Fruit fly (Drosophila melanogaster): ENCODE measurements around the gene Rnf11.
A peak's percentile ranks its signal among the peaks of the same experiment; 100 is the strongest.

The Rnf11 gene

dm6 chr4:307931-308330 is 6.8 kb upstream of the Rnf11 start, which contains the start of gene Rad23 (continued):
- TF ChIP-seq CG3838 (GFP tag; optimal IDR thresholded peaks at IDR 0.05) (no peak), CG8924 (tag; optimal IDR thresholded peaks at IDR 0.05) (peak; percentile 54), CG6654 (GFP tag; optimal IDR thresholded peaks at IDR 0.05) (no peak), E2f1 (GFP tag; IDR thresholded peaks at IDR 0.05) (no peak), CG15601 (tag; optimal IDR thresholded peaks at IDR 0.05) (peak; percentile 32), Antp (GFP tag; optimal IDR thresholded peaks at IDR 0.05) (no peak), MBD-R2 (GFP tag; IDR thresholded peaks at IDR 0.05) (no peak; the same call in 1 of the 2 replicates), cad (GFP tag; optimal IDR thresholded peaks at IDR 0.05) (no peak), ranshi (GFP tag; IDR thresholded peaks at IDR 0.05) (no peak), MESR4 (GFP tag; optimal IDR thresholded peaks at IDR 0.05) (peak; percentile 90), TFAM (GFP tag; optimal IDR thresholded peaks at IDR 0.05) (no peak), grn (GFP tag; optimal IDR thresholded peaks at IDR 0.05) (no peak), vnd (GFP tag; IDR thresholded peaks at IDR 0.05; ENCODE audit: partially characterized antibody) (no peak), Stat92E (GFP tag; optimal IDR thresholded peaks at IDR 0.05) (peak in 1 of 3 experiments; percentile 19), Oli (tag; optimal IDR thresholded peaks at IDR 0.05) (no peak), Gug (GFP tag; IDR thresholded peaks at IDR 0.05) (no peak), BtbVII (GFP tag; optimal IDR thresholded peaks at IDR 0.05) (no peak), CG8765 (GFP tag; IDR thresholded peaks at IDR 0.05) (no peak), CG14710 (tag; optimal IDR thresholded peaks at IDR 0.05) (peak; percentile 61), disco-r (GFP tag; optimal IDR thresholded peaks at IDR 0.05) (no peak), CG10274 (GFP tag; optimal IDR thresholded peaks at IDR 0.05) (no peak), gfzf (GFP tag; optimal IDR thresholded peaks at IDR 0.05) (peak; percentile 80), CG9215 (GFP tag; IDR thresholded peaks at IDR 0.05) (no peak), CG11695 (GFP tag; IDR thresholded peaks at IDR 0.05) (no peak), nom (GFP tag; optimal IDR thresholded peaks at IDR 0.05) (peak; percentile 50), lab (GFP tag; optimal IDR thresholded peaks at IDR 0.05) (no peak), Xbp1 (GFP tag; optimal IDR thresholded peaks at IDR 0.05) (peak; percentile 30), Spps (tag; optimal IDR thresholded peaks at IDR 0.05) (peak; percentile 16), schlank (tag; optimal IDR thresholded peaks at IDR 0.05) (no peak), insv (GFP tag; optimal IDR thresholded peaks at IDR 0.05) (no peak), Nf-YC (tag; optimal IDR thresholded peaks at IDR 0.05) (peak; percentile 36), CG10565 (GFP tag; optimal IDR thresholded peaks at IDR 0.05) (no peak), CG10321 (GFP tag; IDR thresholded peaks at IDR 0.05) (no peak), fd64A (GFP tag; optimal IDR thresholded peaks at IDR 0.05) (no peak), Hr39 (optimal IDR thresholded peaks at IDR 0.05) (no peak), gsb (GFP tag; IDR thresholded peaks at IDR 0.05) (no peak), CG31365 (tag; optimal IDR thresholded peaks at IDR 0.05) (no peak), CG16863 (GFP tag; optimal IDR thresholded peaks at IDR 0.05) (no peak), ara (GFP tag; IDR thresholded peaks at IDR 0.05) (no peak), Chrac-16 (GFP tag; optimal IDR thresholded peaks at IDR 0.05) (no peak), tll (GFP tag; optimal IDR thresholded peaks at IDR 0.05) (no peak), gce (GFP tag; IDR thresholded peaks at IDR 0.05) (no peak), CG10462 (GFP tag; optimal IDR thresholded peaks at IDR 0.05) (no peak), Eip74EF (GFP tag; optimal IDR thresholded peaks at IDR 0.05) (peak; percentile 7 to 51), MTF-1 (GFP tag; optimal IDR thresholded peaks at IDR 0.05; ENCODE audit: borderline replicate concordance) (no peak), toy (GFP tag; IDR thresholded peaks at IDR 0.05) (no peak), fd96Cb (tag; optimal IDR thresholded peaks at IDR 0.05) (no peak), Ets97D (GFP tag; optimal IDR thresholded peaks at IDR 0.05) (peak; percentile 49), pan (optimal IDR thresholded peaks at IDR 0.05) (no peak), pan (GFP tag; optimal IDR thresholded peaks at IDR 0.05 in 1 of 2, IDR thresholded peaks at IDR 0.05 in 1 of 2) (no peak), ato (GFP tag; IDR thresholded peaks at IDR 0.05; ENCODE audit: partially characterized antibody) (no peak)
